Worm (Caenorhabditis elegans): ENCODE data around the gene col-91.

The col-91 gene

ce11 chrIII:8265753-8266152, 2.3 kb upstream of the col-91 start, which contains the start of gene mrps-9 (continued):
- TF ChIP-seq unc-62 (GFP tag; optimal IDR thresholded peaks at IDR 0.05) (no peak), nhr-20 (tag; optimal IDR thresholded peaks at IDR 0.05) (peak; percentile 0), skn-1 (tag; optimal IDR thresholded peaks at IDR 0.05) (no peak), ztf-11 (tag; optimal IDR thresholded peaks at IDR 0.05) (no peak), nhr-47 (tag; optimal IDR thresholded peaks at IDR 0.05) (no peak), hlh-17 (GFP tag; optimal IDR thresholded peaks at IDR 0.05; ENCODE audit: borderline replicate concordance) (no peak), dpl-1 (GFP tag; optimal IDR thresholded peaks at IDR 0.05) (peak; percentile 11 to 64 (median 37)), sup-37 (GFP tag; optimal IDR thresholded peaks at IDR 0.05) (no peak), ces-1 (GFP tag; optimal IDR thresholded peaks at IDR 0.05) (no peak), lin-15B (tag; optimal IDR thresholded peaks at IDR 0.05) (no peak), nhr-11 (tag; optimal IDR thresholded peaks at IDR 0.05) (no peak), elt-2 (tag; optimal IDR thresholded peaks at IDR 0.05) (no peak), ets-5 (GFP tag; IDR thresholded peaks at IDR 0.05) (no peak), egl-13 (tag; optimal IDR thresholded peaks at IDR 0.05) (no peak), nhr-84 (tag; optimal IDR thresholded peaks at IDR 0.05) (no peak), efl-3 (GFP tag; optimal IDR thresholded peaks at IDR 0.05) (no peak), nhr-76 (tag; optimal IDR thresholded peaks at IDR 0.05) (no peak), grh-1 (GFP tag; IDR thresholded peaks at IDR 0.05) (no peak), ceh-82 (tag; optimal IDR thresholded peaks at IDR 0.05) (no peak), mep-1 (tag; optimal IDR thresholded peaks at IDR 0.05) (no peak), mef-2 (tag; optimal IDR thresholded peaks at IDR 0.05) (no peak), lin-13 (GFP tag; optimal IDR thresholded peaks at IDR 0.05) (no peak), fkh-8 (tag; optimal IDR thresholded peaks at IDR 0.05) (no peak), aha-1 (tag; optimal IDR thresholded peaks at IDR 0.05) (no peak), nhr-12 (tag; optimal IDR thresholded peaks at IDR 0.05) (no peak), ama-1 (optimal IDR thresholded peaks at IDR 0.05) (no peak), nhr-85 (tag) (no peak), ceh-63 (GFP tag; optimal IDR thresholded peaks at IDR 0.05) (no peak), ztf-4 (tag; optimal IDR thresholded peaks at IDR 0.05) (no peak), zip-4 (GFP tag; optimal IDR thresholded peaks at IDR 0.05) (no peak), efl-1 (optimal IDR thresholded peaks at IDR 0.05) (peak; percentile 30 to 36), efl-1 (GFP tag; optimal IDR thresholded peaks at IDR 0.05 in 1 of 2) (peak; percentile 31 to 92), mab-9 (GFP tag; IDR thresholded peaks at IDR 0.05) (no peak), ceh-90 (tag; optimal IDR thresholded peaks at IDR 0.05) (no peak), lin-35 (GFP tag; optimal IDR thresholded peaks at IDR 0.05) (peak; percentile 27 to 41), nhr-77 (tag; optimal IDR thresholded peaks at IDR 0.05) (no peak), F16B12.6 (tag; optimal IDR thresholded peaks at IDR 0.05) (no peak), lin-14 (GFP tag; optimal IDR thresholded peaks at IDR 0.05) (peak; percentile 38), lir-3 (tag; optimal IDR thresholded peaks at IDR 0.05; ENCODE audit: poor library complexity) (peak; percentile 30), hlh-4 (tag; optimal IDR thresholded peaks at IDR 0.05) (no peak), sptf-1 (tag; optimal IDR thresholded peaks at IDR 0.05) (no peak), C16A3.4 (tag; optimal IDR thresholded peaks at IDR 0.05) (no peak), pqm-1 (tag; optimal IDR thresholded peaks at IDR 0.05) (no peak), egl-27 (tag; optimal IDR thresholded peaks at IDR 0.05) (no peak), lsy-2 (tag; optimal IDR thresholded peaks at IDR 0.05) (peak in 1 of 2 experiments; percentile 60), hpl-2 (GFP tag; optimal IDR thresholded peaks at IDR 0.05) (no peak), isw-1 (GFP tag; IDR thresholded peaks at IDR 0.05) (no peak), pax-3 (tag; optimal IDR thresholded peaks at IDR 0.05) (no peak), xbp-1 (tag; optimal IDR thresholded peaks at IDR 0.05) (peak; percentile 9), alr-1 (tag; optimal IDR thresholded peaks at IDR 0.05; ENCODE audit: borderline replicate concordance) (no peak), Y116A8C.19 (tag; optimal IDR thresholded peaks at IDR 0.05; ENCODE audit: borderline replicate concordance) (no peak), elt-3 (tag; optimal IDR thresholded peaks at IDR 0.05) (no peak)
